Fruit fly (Drosophila melanogaster) whole organism, embryonic: Measurements from ENCODE around the gene yellow-f2.
A peak's percentile ranks its signal among the peaks of the same experiment; 100 is the strongest.

Experiments used
- B-H2 ChIP-seq: fragments of 200-800 bp; sonication (Bioruptor generic); optimal IDR thresholded peaks from 2 replicates; lab custom pipeline; 2018; ENCODE audit warnings: missing biosample characterization, mild to moderate bottlenecking, missing genetic modification characterization
- BtbVII ChIP-seq: fragments of 200-800 bp; sonication (Bioruptor generic); optimal IDR thresholded peaks from 3 replicates; lab custom pipeline; 2017; ENCODE audit warnings: missing biosample characterization, mild to moderate bottlenecking, missing genetic modification characterization
- CG1024 ChIP-seq: fragments of 200-800 bp; sonication (Bioruptor generic); IDR thresholded peaks from 2 replicates; pipeline ENCODE4 v1.3.6; 2022; ENCODE audit warnings: missing biosample characterization, missing genetic modification characterization
- CG11247 ChIP-seq: fragments of 200-800 bp; sonication (Bioruptor generic); IDR thresholded peaks from 2 replicates; pipeline ENCODE4 v1.3.6; 2022; ENCODE audit warnings: missing biosample characterization, missing genetic modification characterization
- CG13624 ChIP-seq: fragments of 200-800 bp; sonication (Bioruptor generic); optimal IDR thresholded peaks from 2 replicates; lab custom pipeline; 2016; ENCODE audit warnings: missing biosample characterization, missing genetic modification characterization
- CG1529 ChIP-seq: fragments of 200-800 bp; sonication (Bioruptor generic); optimal IDR thresholded peaks from 3 replicates; lab custom pipeline; 2018; ENCODE audit warnings: missing biosample characterization, missing genetic modification characterization
- CG16863 ChIP-seq: fragments of 200-800 bp; sonication (Bioruptor generic); optimal IDR thresholded peaks from 3 replicates; lab custom pipeline; 2016; ENCODE audit warnings: missing biosample characterization, missing genetic modification characterization
- CG17568 ChIP-seq: fragments of 200-800 bp; sonication (Bioruptor generic); optimal IDR thresholded peaks from 2 replicates; lab custom pipeline; 2018; ENCODE audit warnings: missing biosample characterization, mild to moderate bottlenecking, missing genetic modification characterization, moderate library complexity
- CG2120 ChIP-seq: fragments of 200-800 bp; sonication (Bioruptor generic); optimal IDR thresholded peaks from 3 replicates; lab custom pipeline; 2016; ENCODE audit warnings: missing biosample characterization, missing genetic modification characterization
- CG30403 ChIP-seq: fragments of 200-800 bp; sonication (Bioruptor generic); optimal IDR thresholded peaks from 3 replicates; lab custom pipeline; 2016; ENCODE audit warnings: missing biosample characterization, missing genetic modification characterization
- CG3065 ChIP-seq: fragments of 200-800 bp; sonication (Bioruptor generic); optimal IDR thresholded peaks from 2 replicates; lab custom pipeline; 2016; ENCODE audit warnings: missing biosample characterization, missing genetic modification characterization
- CG3281 ChIP-seq: fragments of 200-800 bp; sonication (Bioruptor generic); optimal IDR thresholded peaks from 3 replicates; lab custom pipeline; 2017; ENCODE audit warnings: missing biosample characterization, mild to moderate bottlenecking, missing genetic modification characterization
- CG43689 ChIP-seq: fragments of 200-800 bp; sonication (Bioruptor generic); IDR thresholded peaks from 2 replicates; pipeline ENCODE4 v1.3.6; 2022; ENCODE audit warnings: missing biosample characterization, missing genetic modification characterization
- CG4854 ChIP-seq: fragments of 200-800 bp; sonication (Bioruptor generic); optimal IDR thresholded peaks from 2 replicates; lab custom pipeline; 2016; ENCODE audit warnings: missing biosample characterization, missing genetic modification characterization, inconsistent platforms
- CG5180 ChIP-seq: fragments of 200-800 bp; sonication (Bioruptor generic); optimal IDR thresholded peaks from 3 replicates; lab custom pipeline; 2017; ENCODE audit warnings: missing biosample characterization, missing genetic modification characterization, mild to moderate bottlenecking, moderate library complexity, missing genetic modification reagents
- CG9609 ChIP-seq: fragments of 200-800 bp; sonication (Bioruptor generic); optimal IDR thresholded peaks from 3 replicates; lab custom pipeline; 2016; ENCODE audit warnings: missing biosample characterization, missing genetic modification characterization
- Dref ChIP-seq: fragments of 200-800 bp; sonication (Bioruptor generic); IDR thresholded peaks from 2 replicates; pipeline ENCODE4 v1.3.6; 2022; ENCODE audit warnings: missing biosample characterization, missing genetic modification characterization
- Elba2 ChIP-seq: fragments of 200-800 bp; sonication (Bioruptor generic); optimal IDR thresholded peaks from 3 replicates; lab custom pipeline; 2016; ENCODE audit warnings: missing biosample characterization, missing genetic modification characterization
- Ets97D ChIP-seq: fragments of 200-800 bp; sonication (Bioruptor generic); optimal IDR thresholded peaks from 3 replicates; lab custom pipeline; 2016; ENCODE audit warnings: missing biosample characterization, missing genetic modification characterization
- Fer1 ChIP-seq: fragments of 200-800 bp; sonication (Bioruptor generic); optimal IDR thresholded peaks from 2 replicates; lab custom pipeline; 2017; ENCODE audit warnings: missing biosample characterization, mild to moderate bottlenecking, missing genetic modification characterization
- HHEX ChIP-seq: fragments of 200-800 bp; sonication (Bioruptor generic); optimal IDR thresholded peaks from 3 replicates; lab custom pipeline; 2017; ENCODE audit warnings: missing biosample characterization, mild to moderate bottlenecking, missing genetic modification characterization, missing genetic modification reagents
- Hey ChIP-seq: fragments of 200-800 bp; sonication (Bioruptor generic); optimal IDR thresholded peaks from 3 replicates; lab custom pipeline; 2018; ENCODE audit warnings: missing biosample characterization, mild to moderate bottlenecking, missing genetic modification characterization
- HmgZ ChIP-seq: fragments of 200-800 bp; sonication (Bioruptor generic); optimal IDR thresholded peaks from 2 replicates; lab custom pipeline; 2018; ENCODE audit warnings: missing biosample characterization, mild to moderate bottlenecking, missing genetic modification characterization
- Hr3 ChIP-seq: fragments of 200-800 bp; sonication (Bioruptor generic); optimal IDR thresholded peaks from 3 replicates; lab custom pipeline; 2016; ENCODE audit warnings: missing biosample characterization, missing genetic modification characterization
- Meics ChIP-seq: fragments of 200-800 bp; sonication (Bioruptor generic); optimal IDR thresholded peaks from 2 replicates; lab custom pipeline; 2017; ENCODE audit warnings: missing biosample characterization, mild to moderate bottlenecking, missing genetic modification characterization
- NC2β ChIP-seq: fragments of 200-800 bp; sonication (Bioruptor generic); optimal IDR thresholded peaks from 2 replicates; lab custom pipeline; 2016; ENCODE audit warnings: missing biosample characterization, missing genetic modification characterization
- Nf-YA ChIP-seq: fragments of 200-800 bp; sonication (Bioruptor generic); IDR thresholded peaks from 2 replicates; pipeline ENCODE4 v1.3.6; 2022; ENCODE audit warnings: missing biosample characterization, missing genetic modification characterization
- Poxn ChIP-seq: fragments of 200-800 bp; sonication (Bioruptor generic); IDR thresholded peaks from 2 replicates; pipeline ENCODE4 v1.3.6; 2022; ENCODE audit warnings: missing biosample characterization, missing genetic modification characterization
- Rfx ChIP-seq: fragments of 200-800 bp; sonication (Bioruptor generic); IDR thresholded peaks from 2 replicates; pipeline ENCODE4 v1.3.6; 2022; ENCODE audit warnings: missing biosample characterization, missing genetic modification characterization
- Sry-β ChIP-seq: fragments of 200-800 bp; sonication (Bioruptor generic); optimal IDR thresholded peaks from 2 replicates; lab custom pipeline; 2018; ENCODE audit warnings: missing biosample characterization, mild to moderate bottlenecking, missing genetic modification characterization, moderate library complexity
- amos ChIP-seq: fragments of 200-800 bp; sonication (Bioruptor generic); IDR thresholded peaks from 2 replicates; pipeline ENCODE4 v1.3.6; 2022; ENCODE audit warnings: missing biosample characterization, missing genetic modification characterization; ENCODE audit not compliant: partially characterized antibody
- ap ChIP-seq: fragments of 200-800 bp; sonication (Bioruptor generic); IDR thresholded peaks from 2 replicates; pipeline ENCODE4 v1.3.6; 2022; ENCODE audit warnings: missing biosample characterization, missing genetic modification characterization
- chif ChIP-seq, 2 experiments: fragments of 200-800 bp; sonication (Bioruptor generic); optimal IDR thresholded peaks; 3 replicates each; lab custom pipeline; 2016; ENCODE audit warnings: missing biosample characterization in 2 of 2, missing genetic modification characterization in 2 of 2
- chinmo ChIP-seq: fragments of 200-800 bp; sonication (Bioruptor generic); IDR thresholded peaks from 4 replicates; pipeline ENCODE4 v1.3.6; 2022; ENCODE audit warnings: missing biosample characterization, missing genetic modification characterization; ENCODE audit not compliant: partially characterized antibody
- ci ChIP-seq: fragments of 200-800 bp; sonication (Bioruptor generic); IDR thresholded peaks from 3 replicates; pipeline ENCODE4 v1.3.6; 2022; ENCODE audit warnings: missing biosample characterization, missing genetic modification characterization
- crp ChIP-seq, 2 experiments: fragments of 200-800 bp; sonication (Bioruptor generic); optimal IDR thresholded peaks; 2 replicates in 1 of 2; 3 replicates in 1 of 2; lab custom pipeline; 2017; ENCODE audit warnings: missing biosample characterization in 2 of 2, missing genetic modification characterization in 2 of 2, mild to moderate bottlenecking in 1 of 2, moderate library complexity in 1 of 2
- dmrt11E ChIP-seq: fragments of 200-800 bp; sonication (Bioruptor generic); optimal IDR thresholded peaks from 3 replicates; lab custom pipeline; 2018; ENCODE audit warnings: missing biosample characterization, mild to moderate bottlenecking, missing genetic modification characterization, moderate library complexity
- exex ChIP-seq: fragments of 200-800 bp; sonication (Bioruptor generic); optimal IDR thresholded peaks from 4 replicates; lab custom pipeline; 2018; ENCODE audit warnings: missing biosample characterization, mild to moderate bottlenecking, missing genetic modification characterization, moderate library complexity
- gfzf ChIP-seq: fragments of 200-800 bp; sonication (Bioruptor generic); optimal IDR thresholded peaks from 2 replicates; lab custom pipeline; 2016; ENCODE audit warnings: missing biosample characterization, mild to moderate bottlenecking, missing genetic modification characterization, moderate library complexity
- lbe ChIP-seq: fragments of 200-800 bp; sonication (Bioruptor generic); optimal IDR thresholded peaks from 2 replicates; lab custom pipeline; 2016; ENCODE audit warnings: missing biosample characterization, mild to moderate bottlenecking, missing genetic modification characterization
- mirr ChIP-seq: fragments of 200-800 bp; sonication (Bioruptor generic); optimal IDR thresholded peaks from 3 replicates; lab custom pipeline; 2018; ENCODE audit warnings: missing biosample characterization, mild to moderate bottlenecking, missing genetic modification characterization
- mld ChIP-seq: fragments of 200-800 bp; sonication (Bioruptor generic); IDR thresholded peaks from 3 replicates; pipeline ENCODE4 v1.3.6; 2022; ENCODE audit warnings: missing biosample characterization, missing genetic modification characterization; ENCODE audit not compliant: partially characterized antibody
- nau ChIP-seq: fragments of 200-800 bp; sonication (Bioruptor generic); optimal IDR thresholded peaks from 3 replicates; lab custom pipeline; 2017; ENCODE audit warnings: missing biosample characterization, mild to moderate bottlenecking, missing genetic modification characterization, missing genetic modification reagents
- nmo ChIP-seq: fragments of 200-800 bp; sonication (Bioruptor generic); optimal IDR thresholded peaks from 2 replicates; lab custom pipeline; 2018; ENCODE audit warnings: missing biosample characterization, mild to moderate bottlenecking, missing genetic modification characterization, moderate library complexity
- otp ChIP-seq: fragments of 200-800 bp; sonication (Bioruptor generic); IDR thresholded peaks from 3 replicates; pipeline ENCODE4, ENCODE4 v1.3.6; 2022; ENCODE audit warnings: missing biosample characterization, missing genetic modification characterization
- seq ChIP-seq: fragments of 200-800 bp; sonication (Bioruptor generic); IDR thresholded peaks from 2 replicates; pipeline ENCODE4 v1.3.6; 2022; ENCODE audit warnings: missing biosample characterization, missing genetic modification characterization
- slbo ChIP-seq: fragments of 200-800 bp; sonication (Bioruptor generic); IDR thresholded peaks from 2 replicates; pipeline ENCODE4 v1.3.6; 2022; ENCODE audit warnings: missing biosample characterization, missing genetic modification characterization
- stwl ChIP-seq: fragments of 200-800 bp; sonication (Bioruptor generic); optimal IDR thresholded peaks from 3 replicates; lab custom pipeline; 2018; ENCODE audit warnings: missing biosample characterization, mild to moderate bottlenecking, missing genetic modification characterization, moderate library complexity
- ttk ChIP-seq: fragments of 200-800 bp; sonication (Bioruptor generic); IDR thresholded peaks from 2 replicates; pipeline ENCODE4 v2.1.2; 2022; ENCODE audit warnings: missing biosample characterization, missing genetic modification characterization

Gene yellow-f2

DNA sequence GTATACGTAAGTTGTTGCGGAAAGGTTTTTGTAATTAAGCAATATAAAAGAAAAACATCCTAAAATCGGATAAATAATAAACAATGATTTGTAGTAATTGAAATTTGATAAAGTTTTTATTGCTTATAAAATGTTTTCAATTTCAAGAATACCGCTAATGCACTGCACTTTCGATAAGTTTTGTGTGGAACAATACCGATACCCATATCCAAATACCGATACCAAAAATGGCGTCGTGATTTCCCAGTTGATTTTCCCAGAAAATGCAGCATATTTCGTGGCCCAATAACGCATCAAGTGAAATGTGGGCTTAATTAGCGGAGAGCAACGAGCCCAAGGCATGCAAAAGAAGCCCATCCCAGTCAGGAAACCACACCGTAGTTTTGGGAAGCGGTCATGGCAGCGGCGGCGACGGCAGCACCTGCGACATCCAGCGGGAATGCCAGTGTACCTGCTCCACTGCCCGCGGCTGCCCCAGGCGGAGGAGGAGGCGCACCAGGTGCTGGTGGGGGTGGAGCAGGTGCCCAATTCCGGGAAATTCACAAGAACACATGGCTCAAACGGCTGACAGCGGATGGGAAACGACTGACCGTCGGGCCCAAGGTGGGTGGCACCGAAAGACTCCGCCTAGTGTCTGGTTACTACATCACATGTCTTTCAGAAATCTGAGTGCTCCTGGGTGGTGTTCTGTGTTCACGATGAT is 9.0 kb downstream of the yellow-f2 start, which contains the start of gene CG31342 (continued):
- TF ChIP-seq CG5180 = no peak
- TF ChIP-seq Meics (GFP tag; lab: Kevin White, UChicago) = no peak
- TF ChIP-seq chif (GFP tag; optimal IDR thresholded peaks at IDR 0.05; lab: Kevin White, UChicago) = peak in 1 of 2 experiments; percentile 23
- TF ChIP-seq Fer1 (GFP tag; lab: Kevin White, UChicago) = peak; percentile 54
- TF ChIP-seq seq (GFP tag; lab: Robert Waterston, UW) = no peak
- TF ChIP-seq Ets97D (GFP tag; lab: Kevin White, UChicago) = peak; percentile 17
- peak; percentile 70 for TF ChIP-seq Dref (GFP tag; lab: Robert Waterston, UW)
- TF ChIP-seq dmrt11E (tag; lab: Kevin White, UChicago) = peak; percentile 54
- no peak for TF ChIP-seq CG16863
- peak; percentile 39 for TF ChIP-seq HmgZ (tag; lab: Kevin White, UChicago)
- TF ChIP-seq BtbVII = no peak
- no peak for TF ChIP-seq CG1529 (GFP tag; lab: Kevin White, UChicago)
- peak; percentile 69 for TF ChIP-seq stwl
- TF ChIP-seq ttk (GFP tag; lab: Robert Waterston, UW) = no peak
- peak; percentile 41; the same call in 1 of the 2 replicates for TF ChIP-seq slbo
- no peak for TF ChIP-seq CG17568
- TF ChIP-seq Hr3 (GFP tag; lab: Kevin White, UChicago) = peak; percentile 22
- TF ChIP-seq mld = 0 out of 3 replicates have a peak, but pooled peaks have one; percentile 45

DNA sequence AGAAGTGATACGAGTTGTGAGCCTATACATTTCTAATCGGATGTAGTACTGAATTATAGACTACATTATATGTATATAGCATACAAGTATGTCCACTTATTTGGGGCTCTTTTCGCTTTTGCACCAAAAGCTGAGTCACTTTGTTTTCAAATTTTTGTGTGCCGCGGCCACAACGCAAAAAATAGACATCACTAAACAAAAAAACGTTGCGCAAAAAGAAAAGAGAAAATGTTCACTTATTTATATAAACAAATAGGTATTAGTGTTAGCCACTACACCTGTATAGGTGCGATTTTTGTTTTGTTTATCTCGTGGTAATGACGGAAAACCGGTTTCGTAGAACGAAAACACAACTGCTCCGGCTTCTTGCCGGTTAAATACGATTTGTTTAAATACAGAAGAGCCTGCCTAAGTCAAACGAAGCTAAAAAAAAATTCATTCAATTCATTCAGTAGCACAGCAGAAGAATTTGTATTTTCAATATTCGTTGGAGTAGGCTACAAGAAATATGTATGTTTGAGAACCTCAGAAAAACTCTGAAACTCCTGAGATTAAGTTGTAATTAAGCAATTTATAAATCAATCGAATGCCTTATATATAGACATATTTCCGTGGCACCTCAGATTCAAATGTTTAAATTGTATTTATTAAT is 11.8 kb downstream of the yellow-f2 start:
- TF ChIP-seq lbe (no peak), Nf-YA (GFP tag; lab: Robert Waterston, UW) (no peak), ci (GFP tag; lab: Robert Waterston, UW) (no peak), B-H2 (no peak), mirr (peak; percentile 12), CG9609 (GFP tag; lab: Kevin White, UChicago) (no peak), HHEX (GFP tag; lab: Kevin White, UChicago) (no peak), otp (GFP tag; lab: Robert Waterston, UW) (0 out of 3 replicates have a peak, but pooled peaks have one; percentile 16), Sry-β (GFP tag; lab: Kevin White, UChicago) (no peak), chinmo (GFP tag; lab: Robert Waterston, UW) (peak; percentile 51; the same call in 1 of the 4 replicates), Hey (no peak), CG4854 (GFP tag; lab: Kevin White, UChicago) (no peak), gfzf (GFP tag; lab: Kevin White, UChicago) (no peak), CG13624 (GFP tag; lab: Kevin White, UChicago) (peak; percentile 39), Poxn (no peak), ap (GFP tag; lab: Robert Waterston, UW) (no peak), crp (GFP tag; optimal IDR thresholded peaks at IDR 0.05; lab: Kevin White, UChicago) (no peak), exex (tag; lab: Kevin White, UChicago) (peak; percentile 37), amos (peak; percentile 8; the same call in 1 of the 2 replicates), CG3281 (GFP tag; lab: Kevin White, UChicago) (peak; percentile 22), NC2β (no peak), nmo (GFP tag; lab: Kevin White, UChicago) (no peak), Rfx (GFP tag; lab: Robert Waterston, UW) (peak; percentile 49), CG2120 (GFP tag; lab: Kevin White, UChicago) (peak; percentile 37), Elba2 (no peak), CG11247 (GFP tag; lab: Robert Waterston, UW) (no peak), nau (GFP tag; lab: Kevin White, UChicago) (no peak), CG30403 (GFP tag; lab: Kevin White, UChicago) (no peak), CG43689 (no peak), CG3065 (GFP tag; lab: Kevin White, UChicago) (no peak), CG1024 (GFP tag; lab: Robert Waterston, UW) (no peak)
